Fruit fly (Drosophila melanogaster): ENCODE measurements around the gene CG1105.

CG1105 gene

dm6 chr3R:7058017-7058416 lies 8.9 kb downstream of the CG1105 start:
- TF ChIP-seq CrebA (GFP tag; optimal IDR thresholded peaks at IDR 0.05; ENCODE audit: borderline replicate concordance) (peak; percentile 34), Sp1 (GFP tag; optimal IDR thresholded peaks at IDR 0.05) (no peak), usp (GFP tag; optimal IDR thresholded peaks at IDR 0.05) (no peak), Vsx2 (GFP tag; optimal IDR thresholded peaks at IDR 0.05; ENCODE audit: partially characterized antibody) (no peak), jim (GFP tag; optimal IDR thresholded peaks at IDR 0.05) (no peak), rgr (GFP tag; optimal IDR thresholded peaks at IDR 0.05) (no peak)

- TF ChIP-seq sage (GFP tag; optimal IDR thresholded peaks at IDR 0.05) (no peak), Abd-B (GFP tag; optimal IDR thresholded peaks at IDR 0.05) (no peak), Hr83 (GFP tag; optimal IDR thresholded peaks at IDR 0.05; ENCODE audit: poor library complexity, severe bottlenecking) (no peak), Hr78 (GFP tag; optimal IDR thresholded peaks at IDR 0.05) (no peak), fru (GFP tag; optimal IDR thresholded peaks at IDR 0.05) (no peak), rgr (GFP tag; optimal IDR thresholded peaks at IDR 0.05) (no peak), CrebA (GFP tag; optimal IDR thresholded peaks at IDR 0.05; ENCODE audit: borderline replicate concordance) (no peak), Dif (GFP tag; optimal IDR thresholded peaks at IDR 0.05; ENCODE audit: partially characterized antibody) (no peak), dmrt93B (GFP tag; optimal IDR thresholded peaks at IDR 0.05) (no peak), CG32264 (GFP tag; optimal IDR thresholded peaks at IDR 0.05) (no peak), foxo (GFP tag; optimal IDR thresholded peaks at IDR 0.05) (no peak), ey (GFP tag; optimal IDR thresholded peaks at IDR 0.05) (no peak), sv (GFP tag; optimal IDR thresholded peaks at IDR 0.05) (no peak), pan (optimal IDR thresholded peaks at IDR 0.05) (no peak), tai (GFP tag; optimal IDR thresholded peaks at IDR 0.05) (no peak)
Measured at dm6 chr3R:7054286-7054685, 12.7 kb downstream of the CG1105 start, which contains the start of gene CG1979. Gene CG1979 (plus strand): TSS chr3R:7054586.

- TF ChIP-seq sv (GFP tag; optimal IDR thresholded peaks at IDR 0.05) = no peak
- TF ChIP-seq HLH106 (tag; optimal IDR thresholded peaks at IDR 0.05) = no peak
- no peak for TF ChIP-seq dsf (GFP tag; optimal IDR thresholded peaks at IDR 0.05; ENCODE audit: borderline replicate concordance)
- no peak for TF ChIP-seq br (GFP tag; optimal IDR thresholded peaks at IDR 0.05)
- TF ChIP-seq foxo (GFP tag; optimal IDR thresholded peaks at IDR 0.05) = no peak
- no peak for TF ChIP-seq N (GFP tag; optimal IDR thresholded peaks at IDR 0.05)
- no peak for TF ChIP-seq Myc (optimal IDR thresholded peaks at IDR 0.05)
Measured at dm6 chr3R:7052242-7052641, 14.7 kb downstream of the CG1105 start, which contains the start of gene Sodh1. Gene Sodh1 (plus strand): TSS chr3R:7052335.

- TF ChIP-seq br (GFP tag; optimal IDR thresholded peaks at IDR 0.05) (no peak), Dfd (GFP tag; optimal IDR thresholded peaks at IDR 0.05) (no peak), h (GFP tag; optimal IDR thresholded peaks at IDR 0.05) (no peak), woc (GFP tag; optimal IDR thresholded peaks at IDR 0.05) (no peak), tai (GFP tag; optimal IDR thresholded peaks at IDR 0.05) (no peak), Mio (GFP tag; optimal IDR thresholded peaks at IDR 0.05) (no peak), GATAd (GFP tag; optimal IDR thresholded peaks at IDR 0.05) (no peak), foxo (GFP tag; optimal IDR thresholded peaks at IDR 0.05) (no peak)
Measured at dm6 chr3R:7044016-7044415, 22.9 kb downstream of the CG1105 start.

- TF ChIP-seq ey (GFP tag; optimal IDR thresholded peaks at IDR 0.05) = no peak
Measured at dm6 chr3R:7040894-7041293, 26.0 kb downstream of the CG1105 start.

- TF ChIP-seq Hr83 (GFP tag; optimal IDR thresholded peaks at IDR 0.05; ENCODE audit: poor library complexity, severe bottlenecking) = peak; percentile 86
- peak; percentile 7 for TF ChIP-seq dmrt93B (GFP tag; optimal IDR thresholded peaks at IDR 0.05)
- peak; percentile 63 for TF ChIP-seq br (GFP tag; optimal IDR thresholded peaks at IDR 0.05)
- TF ChIP-seq fru (GFP tag; optimal IDR thresholded peaks at IDR 0.05) = peak; percentile 55
- peak; percentile 4 for TF ChIP-seq Vsx2 (GFP tag; optimal IDR thresholded peaks at IDR 0.05; ENCODE audit: partially characterized antibody)
- no peak for TF ChIP-seq lola (GFP tag; optimal IDR thresholded peaks at IDR 0.05)
- TF ChIP-seq Hnf4 (GFP tag; optimal IDR thresholded peaks at IDR 0.05) = peak; percentile 72
- TF ChIP-seq CG32264 (GFP tag; optimal IDR thresholded peaks at IDR 0.05) = no peak
- peak; percentile 65 for TF ChIP-seq brk (GFP tag; optimal IDR thresholded peaks at IDR 0.05)
- no peak for TF ChIP-seq GATAd (GFP tag; optimal IDR thresholded peaks at IDR 0.05)
- TF ChIP-seq tai (GFP tag; optimal IDR thresholded peaks at IDR 0.05) = peak; percentile 38
- TF ChIP-seq dsf (GFP tag; optimal IDR thresholded peaks at IDR 0.05; ENCODE audit: borderline replicate concordance) = peak; percentile 4
- peak; percentile 31 for TF ChIP-seq psq (GFP tag; optimal IDR thresholded peaks at IDR 0.05)
- TF ChIP-seq Rel (GFP tag; optimal IDR thresholded peaks at IDR 0.05) = no peak
- no peak for TF ChIP-seq Rel (tag; optimal IDR thresholded peaks at IDR 0.05)
- peak; percentile 33 for TF ChIP-seq woc (GFP tag; optimal IDR thresholded peaks at IDR 0.05)
- TF ChIP-seq N (GFP tag; optimal IDR thresholded peaks at IDR 0.05) = no peak
- TF ChIP-seq ey (GFP tag; optimal IDR thresholded peaks at IDR 0.05) = peak; percentile 31
- TF ChIP-seq HLH106 (tag; optimal IDR thresholded peaks at IDR 0.05) = peak; percentile 20
- no peak for TF ChIP-seq CrebA (GFP tag; optimal IDR thresholded peaks at IDR 0.05; ENCODE audit: borderline replicate concordance)
- no peak for TF ChIP-seq sv (GFP tag; optimal IDR thresholded peaks at IDR 0.05)
- no peak for TF ChIP-seq CG9705 (GFP tag; optimal IDR thresholded peaks at IDR 0.05)
- peak; percentile 25 for TF ChIP-seq Sp1 (GFP tag; optimal IDR thresholded peaks at IDR 0.05)
- no peak for TF ChIP-seq Myc (optimal IDR thresholded peaks at IDR 0.05)
- TF ChIP-seq sage (GFP tag; optimal IDR thresholded peaks at IDR 0.05) = no peak
- TF ChIP-seq h (GFP tag; optimal IDR thresholded peaks at IDR 0.05) = peak; percentile 66
- TF ChIP-seq dl (GFP tag; optimal IDR thresholded peaks at IDR 0.05; ENCODE audit: insufficient read depth in 1 of 2, partially characterized antibody in 2 of 2) = peak in 1 of 2 experiments; percentile 37
- TF ChIP-seq rgr (GFP tag; optimal IDR thresholded peaks at IDR 0.05) = peak; percentile 53
Measured at dm6 chr3R:7037250-7037802, 29.6 kb downstream of the CG1105 start.

Measured in whole organism, wandering third instar larva.